Fruit fly (Drosophila melanogaster): ENCODE measurements around the gene sgl.

- TF ChIP-seq Ets98B (GFP tag; IDR thresholded peaks at IDR 0.05), result peak; percentile 39
- TF ChIP-seq EcR (GFP tag; optimal IDR thresholded peaks at IDR 0.05), result no peak
- no peak for TF ChIP-seq CG9948 (tag; optimal IDR thresholded peaks at IDR 0.05)
- TF ChIP-seq Pif1A (GFP tag; optimal IDR thresholded peaks at IDR 0.05), result no peak
- TF ChIP-seq CG10348 (GFP tag; IDR thresholded peaks at IDR 0.05), result no peak
- TF ChIP-seq fd96Ca (GFP tag; IDR thresholded peaks at IDR 0.05), result no peak
- TF ChIP-seq CG8159 (tag; optimal IDR thresholded peaks at IDR 0.05), result no peak
Measured at dm6 chr3L:6943204-6943947, 21.2 kb downstream of the sgl start.

Data from whole organism, pupa.